Worm (Caenorhabditis elegans) whole organism, mixed stage, embryonic: ENCODE data around the gene kreg-1.

Source experiments
- M03D4.4 ChIP-seq: sonication (generic microtip); optimal IDR thresholded peaks from 2 replicates; lab custom pipeline; 2017; ENCODE audit warnings: mild to moderate bottlenecking, missing genetic modification characterization, missing compliant biosample characterization
- bed-3 ChIP-seq: fragments of 200-800 bp; sonication (Bioruptor generic); optimal IDR thresholded peaks from 3 replicates; lab custom pipeline; 2018; ENCODE audit warnings: mild to moderate bottlenecking, missing genetic modification characterization, moderate library complexity, missing compliant biosample characterization
- blmp-1 ChIP-seq: fragments of 150-350 bp; optimal IDR thresholded peaks from 2 replicates; lab custom pipeline; 2014; ENCODE audit warnings: missing biosample characterization, missing genetic modification characterization
- ceh-39 ChIP-seq: fragments of 150-350 bp; optimal IDR thresholded peaks from 2 replicates; lab custom pipeline; 2014; ENCODE audit warnings: missing biosample characterization, missing genetic modification characterization
- ceh-43 ChIP-seq: fragments of 200-800 bp; sonication (Bioruptor generic); optimal IDR thresholded peaks from 2 replicates; lab custom pipeline; 2018; ENCODE audit warnings: mild to moderate bottlenecking, missing genetic modification characterization, moderate library complexity, missing compliant biosample characterization
- ceh-83 ChIP-seq: fragments of 200-800 bp; sonication (Bioruptor generic); optimal IDR thresholded peaks from 2 replicates; lab custom pipeline; 2018; ENCODE audit warnings: mild to moderate bottlenecking, missing genetic modification characterization, missing compliant biosample characterization
- ces-1 ChIP-seq: fragments of 150-350 bp; optimal IDR thresholded peaks from 2 replicates; lab custom pipeline; 2014; ENCODE audit warnings: missing biosample characterization, missing genetic modification reagents, missing genetic modification characterization
- cnd-1 ChIP-seq: fragments of 200-800 bp; sonication (Bioruptor generic); optimal IDR thresholded peaks from 2 replicates; lab custom pipeline; 2018; ENCODE audit warnings: mild to moderate bottlenecking, missing genetic modification characterization, missing compliant biosample characterization
- drap-1 ChIP-seq: fragments of 200-800 bp; sonication (Bioruptor generic); optimal IDR thresholded peaks from 3 replicates; lab custom pipeline; 2018; ENCODE audit warnings: mild to moderate bottlenecking, missing genetic modification characterization, missing compliant biosample characterization
- elt-1 ChIP-seq: sonication (generic microtip); optimal IDR thresholded peaks from 2 replicates; lab custom pipeline; 2017; ENCODE audit warnings: missing genetic modification characterization, mild to moderate bottlenecking, missing compliant biosample characterization, antibody characterized with exemption, moderate library complexity, borderline replicate concordance; ENCODE audit not compliant: insufficient read depth
- elt-3 ChIP-seq: fragments of 150-350 bp; optimal IDR thresholded peaks from 2 replicates; lab custom pipeline; 2014; ENCODE audit warnings: missing biosample characterization, missing genetic modification characterization
- flh-1 ChIP-seq: fragments of 200-800 bp; sonication (Bioruptor generic); optimal IDR thresholded peaks from 2 replicates; lab custom pipeline; 2018; ENCODE audit warnings: mild to moderate bottlenecking, missing genetic modification characterization, moderate library complexity, missing compliant biosample characterization
- ham-2 ChIP-seq: fragments of 200-800 bp; sonication (Bioruptor generic); optimal IDR thresholded peaks from 2 replicates; lab custom pipeline; 2018; ENCODE audit warnings: mild to moderate bottlenecking, missing genetic modification characterization, missing compliant biosample characterization
- hlh-1 ChIP-seq: fragments of 150-350 bp; optimal IDR thresholded peaks from 2 replicates; lab custom pipeline; 2014; ENCODE audit warnings: missing biosample characterization, missing genetic modification reagents, missing genetic modification characterization
- lin-13 ChIP-seq: fragments of 150-350 bp; optimal IDR thresholded peaks from 2 replicates; lab custom pipeline; 2014; ENCODE audit warnings: missing biosample characterization, missing genetic modification characterization
- lin-32 ChIP-seq: fragments of 200-800 bp; sonication (Bioruptor generic); optimal IDR thresholded peaks from 2 replicates; lab custom pipeline; 2018; ENCODE audit warnings: mild to moderate bottlenecking, missing genetic modification characterization, missing compliant biosample characterization
- lsy-2 ChIP-seq: fragments of 150-350 bp; optimal IDR thresholded peaks from 2 replicates; lab custom pipeline; 2014; ENCODE audit warnings: missing biosample characterization, missing genetic modification characterization
- mab-5 ChIP-seq: fragments of 150-350 bp; optimal IDR thresholded peaks from 2 replicates; lab custom pipeline; 2014; ENCODE audit warnings: missing biosample characterization, missing genetic modification characterization
- mep-1 ChIP-seq: fragments of 150-350 bp; optimal IDR thresholded peaks from 2 replicates; lab custom pipeline; 2017; ENCODE audit warnings: missing biosample characterization, missing genetic modification reagents, missing genetic modification characterization, inconsistent platforms
- mls-2 ChIP-seq: sonication (generic microtip); optimal IDR thresholded peaks from 2 replicates; lab custom pipeline; 2016; ENCODE audit warnings: mild to moderate bottlenecking, missing genetic modification characterization, moderate library complexity, missing compliant biosample characterization
- nhr-12 ChIP-seq: fragments of 150-350 bp; optimal IDR thresholded peaks from 2 replicates; lab custom pipeline; 2014; ENCODE audit warnings: missing biosample characterization, missing genetic modification characterization
- nhr-2 ChIP-seq: fragments of 150-350 bp; optimal IDR thresholded peaks from 2 replicates; lab custom pipeline; 2014; ENCODE audit warnings: missing biosample characterization, missing genetic modification characterization
- nhr-237 ChIP-seq: fragments of 150-350 bp; optimal IDR thresholded peaks from 2 replicates; lab custom pipeline; 2014; ENCODE audit warnings: missing biosample characterization, missing genetic modification characterization
- nhr-28 ChIP-seq: fragments of 150-350 bp; optimal IDR thresholded peaks from 2 replicates; lab custom pipeline; 2014; ENCODE audit warnings: missing biosample characterization, missing genetic modification characterization
- nhr-76 ChIP-seq: sonication (generic microtip); optimal IDR thresholded peaks from 2 replicates; lab custom pipeline; 2017; ENCODE audit warnings: missing biosample characterization, missing genetic modification characterization
- pha-4 ChIP-seq: fragments of 150-350 bp; optimal IDR thresholded peaks from 2 replicates; lab custom pipeline; 2018; ENCODE audit warnings: missing biosample characterization, missing genetic modification reagents, missing genetic modification characterization
- sem-2 ChIP-seq: fragments of 200-800 bp; sonication (Bioruptor generic); optimal IDR thresholded peaks from 2 replicates; lab custom pipeline; 2018; ENCODE audit warnings: mild to moderate bottlenecking, missing genetic modification characterization, missing compliant biosample characterization
- snpc-4 ChIP-seq: fragments of 150-350 bp; optimal IDR thresholded peaks from 2 replicates; lab custom pipeline; 2014; ENCODE audit warnings: missing biosample characterization, missing genetic modification characterization
- sptf-1 ChIP-seq: sonication (generic microtip); optimal IDR thresholded peaks from 2 replicates; lab custom pipeline; 2017; ENCODE audit warnings: mild to moderate bottlenecking, missing genetic modification characterization, moderate library complexity, missing compliant biosample characterization
- tbx-8 ChIP-seq: fragments of 200-800 bp; sonication (Bioruptor generic); optimal IDR thresholded peaks from 2 replicates; lab custom pipeline; 2018; ENCODE audit warnings: mild to moderate bottlenecking, missing genetic modification characterization, moderate library complexity, missing compliant biosample characterization
- unc-120 ChIP-seq: sonication (generic microtip); optimal IDR thresholded peaks from 2 replicates; lab custom pipeline; 2017; ENCODE audit warnings: missing genetic modification characterization, missing compliant biosample characterization; ENCODE audit not compliant: poor library complexity, severe bottlenecking
- unc-39 ChIP-seq: fragments of 150-350 bp; optimal IDR thresholded peaks from 2 replicates; lab custom pipeline; 2014; ENCODE audit warnings: missing biosample characterization, missing genetic modification characterization
- zip-8 ChIP-seq: fragments of 150-350 bp; optimal IDR thresholded peaks from 2 replicates; lab custom pipeline; 2014; ENCODE audit warnings: missing biosample characterization, missing genetic modification characterization
- ztf-11 ChIP-seq: fragments of 150-350 bp; optimal IDR thresholded peaks from 2 replicates; lab custom pipeline; 2014; ENCODE audit warnings: missing biosample characterization, missing genetic modification characterization

Gene kreg-1

ce11 chrX:8674514-8674913 lies 35.0 kb upstream of the kreg-1 start:
- TF ChIP-seq blmp-1, result no peak
- TF ChIP-seq drap-1 (GFP tag; lab: Kevin White, UChicago), result no peak
- no peak for TF ChIP-seq ztf-11 (tag; lab: Kevin White, UChicago)
- TF ChIP-seq zip-8 (tag; lab: Kevin White, UChicago), result no peak
- no peak for TF ChIP-seq M03D4.4
- no peak for TF ChIP-seq unc-39 (tag; lab: Kevin White, UChicago)
- TF ChIP-seq lin-32 (GFP tag; lab: Kevin White, UChicago), result no peak
- no peak for TF ChIP-seq ham-2 (GFP tag; lab: Kevin White, UChicago)
- no peak for TF ChIP-seq snpc-4 (tag; lab: Kevin White, UChicago)
- no peak for TF ChIP-seq ceh-43 (GFP tag; lab: Kevin White, UChicago)
- no peak for TF ChIP-seq nhr-28 (tag; lab: Kevin White, UChicago)
- no peak for TF ChIP-seq elt-3 (tag; lab: Kevin White, UChicago)
- TF ChIP-seq, all 35 proteins: peak for 0

- TF ChIP-seq flh-1 (no peak), lin-32 (GFP tag; lab: Kevin White, UChicago) (no peak), nhr-76 (tag; lab: Kevin White, UChicago) (no peak), ceh-83 (GFP tag; lab: Kevin White, UChicago) (no peak), M03D4.4 (no peak), sem-2 (GFP tag; lab: Kevin White, UChicago) (no peak), nhr-28 (tag; lab: Kevin White, UChicago) (no peak)
Measured at ce11 chrX:8675151-8675550, 34.4 kb upstream of the kreg-1 start.

- TF ChIP-seq mep-1 (tag; lab: Kevin White, UChicago), result no peak
- no peak for TF ChIP-seq lsy-2 (tag; lab: Kevin White, UChicago)
- TF ChIP-seq elt-3 (tag; lab: Kevin White, UChicago), result no peak
- TF ChIP-seq, all 35 proteins: peak for 0
Measured at ce11 chrX:8676088-8676779, 33.3 kb upstream of the kreg-1 start.

- TF ChIP-seq M03D4.4 (no peak), flh-1 (no peak), ceh-39 (no peak), bed-3 (GFP tag; lab: Kevin White, UChicago) (no peak), ztf-11 (tag; lab: Kevin White, UChicago) (no peak), ceh-43 (GFP tag; lab: Kevin White, UChicago) (no peak), nhr-28 (tag; lab: Kevin White, UChicago) (no peak), nhr-12 (no peak), sptf-1 (no peak), nhr-237 (tag; lab: Kevin White, UChicago) (no peak), nhr-2 (tag; lab: Kevin White, UChicago) (no peak), hlh-1 (tag; lab: Kevin White, UChicago) (no peak), mab-5 (tag; lab: Kevin White, UChicago) (no peak), cnd-1 (tag; lab: Kevin White, UChicago) (no peak), drap-1 (GFP tag; lab: Kevin White, UChicago) (no peak), tbx-8 (GFP tag; lab: Kevin White, UChicago) (no peak), mls-2 (tag; lab: Kevin White, UChicago) (no peak), elt-1 (tag; lab: Kevin White, UChicago) (no peak), unc-120 (tag; lab: Kevin White, UChicago) (no peak), ces-1 (GFP tag; lab: Kevin White, UChicago) (no peak)
Measured at ce11 chrX:8677320-8677719, 32.2 kb upstream of the kreg-1 start.

ce11 chrX:8677873-8678272 lies 31.7 kb upstream of the kreg-1 start:
- TF ChIP-seq lin-13, result no peak
- TF ChIP-seq pha-4 (tag; lab: Kevin White, UChicago), result no peak
